Worm (Caenorhabditis elegans) whole organism, L4 larva: ENCODE measurements around the gene sdz-37.

Source experiments
- F26F4.8 ChIP-seq: fragments of 200-800 bp; sonication (Bioruptor generic); conservative IDR thresholded peaks from 2 replicates; pipeline ENCODE4 v1.3.6; 2022; ENCODE audit warnings: missing genetic modification characterization, missing compliant biosample characterization
- F37D6.2 ChIP-seq: sonication (generic microtip); optimal IDR thresholded peaks from 2 replicates; lab custom pipeline; 2016; ENCODE audit warnings: mild to moderate bottlenecking, missing genetic modification characterization, missing compliant biosample characterization
- R02D3.7 ChIP-seq: fragments of 150-350 bp; sonication (generic microtip); optimal IDR thresholded peaks from 3 replicates; lab custom pipeline; 2014; ENCODE audit warnings: missing biosample characterization, missing genetic modification characterization
- T20F7.1 ChIP-seq: fragments of 200-800 bp; sonication (Bioruptor generic); optimal IDR thresholded peaks from 2 replicates; lab custom pipeline; 2018; ENCODE audit warnings: mild to moderate bottlenecking, missing genetic modification characterization, missing compliant biosample characterization
- Y105C5A.15 ChIP-seq: fragments of 200-800 bp; sonication (Bioruptor generic); IDR thresholded peaks from 2 replicates; pipeline ENCODE4 v1.3.6; 2022; ENCODE audit warnings: missing genetic modification characterization, missing compliant biosample characterization
- aha-1 ChIP-seq: fragments of 150-350 bp; peaks from one replicate; lab custom pipeline; 2014; ENCODE audit warnings: missing biosample characterization, missing genetic modification characterization
- ama-1 ChIP-seq: fragments of 150-350 bp; optimal IDR thresholded peaks from 2 replicates; lab custom pipeline; 2014; ENCODE audit warnings: inconsistent platforms, mixed read lengths
- arid-1 ChIP-seq: fragments of 200-800 bp; sonication (Bioruptor generic); conservative IDR thresholded peaks from 2 replicates; pipeline ENCODE4 v1.3.6; 2022; ENCODE audit warnings: missing genetic modification reagents, missing genetic modification characterization, missing compliant biosample characterization
- ceh-28 ChIP-seq: fragments of 150-350 bp; optimal IDR thresholded peaks from 2 replicates; lab custom pipeline; 2014; ENCODE audit warnings: missing biosample characterization, missing genetic modification reagents, missing genetic modification characterization
- ceh-44 ChIP-seq: fragments of 200-800 bp; sonication (Bioruptor generic); IDR thresholded peaks from 2 replicates; pipeline ENCODE4 v1.3.6; 2022; ENCODE audit warnings: missing genetic modification reagents, missing genetic modification characterization, missing compliant biosample characterization
- daf-12 ChIP-seq: fragments of 150-350 bp; optimal IDR thresholded peaks from 2 replicates; lab custom pipeline; 2014; ENCODE audit warnings: missing biosample characterization, missing genetic modification reagents, missing genetic modification characterization
- daf-8 ChIP-seq: fragments of 200-800 bp; sonication (Bioruptor generic); IDR thresholded peaks from 2 replicates; pipeline ENCODE4 v1.3.6; 2022; ENCODE audit warnings: missing genetic modification characterization, missing compliant biosample characterization
- dmd-6 ChIP-seq: fragments of 200-800 bp; sonication (Bioruptor generic); IDR thresholded peaks from 2 replicates; pipeline ENCODE4 v1.3.6; 2022; ENCODE audit warnings: missing genetic modification reagents, missing genetic modification characterization, missing compliant biosample characterization
- dpl-1 ChIP-seq: fragments of 150-350 bp; optimal IDR thresholded peaks from 2 replicates; lab custom pipeline; 2014; ENCODE audit warnings: missing biosample characterization, missing genetic modification reagents, missing genetic modification characterization
- duxl-1 ChIP-seq: sonication (generic microtip); optimal IDR thresholded peaks from 2 replicates; lab custom pipeline; 2016; ENCODE audit warnings: mild to moderate bottlenecking, missing genetic modification characterization, moderate library complexity, missing compliant biosample characterization; ENCODE audit not compliant: poor library complexity
- egl-27 ChIP-seq: sonication (generic microtip); optimal IDR thresholded peaks from 3 replicates; lab custom pipeline; 2017; ENCODE audit warnings: missing biosample characterization, missing genetic modification reagents, missing genetic modification characterization
- egl-43 ChIP-seq: fragments of 200-800 bp; sonication (Bioruptor generic); IDR thresholded peaks from 2 replicates; pipeline ENCODE4 v1.3.6; 2022; ENCODE audit warnings: missing genetic modification reagents, missing genetic modification characterization, missing compliant biosample characterization
- fkh-10 ChIP-seq: fragments of 150-350 bp; optimal IDR thresholded peaks from 2 replicates; lab custom pipeline; 2014; ENCODE audit warnings: missing biosample characterization, missing genetic modification reagents, missing genetic modification characterization
- fos-1 ChIP-seq: fragments of 150-350 bp; optimal IDR thresholded peaks from 2 replicates; lab custom pipeline; 2014; ENCODE audit warnings: missing biosample characterization, missing genetic modification characterization
- hif-1 ChIP-seq, 2 experiments: sonication (generic microtip); optimal IDR thresholded peaks; 2 replicates each; lab custom pipeline; 2016 to 2017; ENCODE audit warnings: missing compliant biosample characterization in 2 of 2, missing genetic modification characterization in 2 of 2, missing genetic modification reagents in 2 of 2, missing genotype in 2 of 2, mild to moderate bottlenecking in 1 of 2
- hlh-11 ChIP-seq: fragments of 200-800 bp; sonication (Bioruptor generic); optimal IDR thresholded peaks from 2 replicates; lab custom pipeline; 2018; ENCODE audit warnings: mild to moderate bottlenecking, missing genetic modification characterization, missing compliant biosample characterization
- hlh-30 ChIP-seq: sonication (generic microtip); optimal IDR thresholded peaks from 2 replicates; lab custom pipeline; 2017; ENCODE audit warnings: antibody characterized with exemption, mild to moderate bottlenecking, missing genetic modification characterization, missing compliant biosample characterization; ENCODE audit not compliant: insufficient read depth
- hmg-1.1 ChIP-seq: fragments of 200-800 bp; sonication (Bioruptor generic); IDR thresholded peaks from 2 replicates; pipeline ENCODE4 v1.3.6; 2022; ENCODE audit warnings: missing genetic modification reagents, missing genetic modification characterization, missing compliant biosample characterization
- lin-1 ChIP-seq: fragments of 200-800 bp; sonication (Bioruptor generic); IDR thresholded peaks from 2 replicates; pipeline ENCODE4 v1.3.6; 2022; ENCODE audit warnings: missing genetic modification reagents, missing genetic modification characterization, missing compliant biosample characterization
- lin-39 ChIP-seq: fragments of 150-350 bp; optimal IDR thresholded peaks from 2 replicates; lab custom pipeline; 2014; ENCODE audit warnings: missing biosample characterization, missing genetic modification reagents, missing genetic modification characterization
- lir-3 ChIP-seq: sonication (generic microtip); optimal IDR thresholded peaks from 2 replicates; lab custom pipeline; 2016; ENCODE audit warnings: mild to moderate bottlenecking, missing genetic modification characterization, missing compliant biosample characterization
- lsy-2 ChIP-seq, 2 experiments: fragments of 150-350 bp in 1 of 2; sonication (generic microtip) in 1 of 2; optimal IDR thresholded peaks; 2 replicates each; lab custom pipeline; 2014 to 2017; ENCODE audit warnings: missing biosample characterization in 2 of 2, missing genetic modification characterization in 2 of 2
- mdl-1 ChIP-seq, 2 experiments: fragments of 150-350 bp in 1 of 2; sonication (generic microtip) in 1 of 2; optimal IDR thresholded peaks; 2 replicates each; lab custom pipeline; 2014 to 2017; ENCODE audit warnings: missing biosample characterization in 2 of 2, missing genetic modification characterization in 2 of 2
- mdt-29 ChIP-seq: fragments of 200-800 bp; sonication (Bioruptor generic); IDR thresholded peaks from 2 replicates; pipeline ENCODE4 v1.3.6; 2022; ENCODE audit warnings: missing genetic modification reagents, missing genetic modification characterization, missing compliant biosample characterization
- mes-2 ChIP-seq: sonication (generic microtip); optimal IDR thresholded peaks from 2 replicates; lab custom pipeline; 2016; ENCODE audit warnings: missing genotype, mild to moderate bottlenecking, missing genetic modification characterization, missing compliant biosample characterization; ENCODE audit not compliant: poor library complexity, severe bottlenecking
- mxl-2 ChIP-seq: fragments of 200-800 bp; sonication (Bioruptor generic); conservative IDR thresholded peaks from 2 replicates; pipeline ENCODE4 v1.3.6; 2022; ENCODE audit warnings: missing genetic modification reagents, missing genetic modification characterization, missing compliant biosample characterization
- mxl-3 ChIP-seq: fragments of 200-800 bp; sonication (Bioruptor generic); optimal IDR thresholded peaks from 2 replicates; lab custom pipeline; 2018; ENCODE audit warnings: mild to moderate bottlenecking, missing genetic modification characterization, missing compliant biosample characterization
- nhr-102 ChIP-seq: sonication (generic microtip); optimal IDR thresholded peaks from 2 replicates; lab custom pipeline; 2016; ENCODE audit warnings: mild to moderate bottlenecking, missing genetic modification characterization, moderate library complexity, missing compliant biosample characterization
- nhr-11 ChIP-seq: fragments of 150-350 bp; optimal IDR thresholded peaks from 2 replicates; lab custom pipeline; 2014; ENCODE audit warnings: missing biosample characterization, missing genetic modification characterization
- nhr-25 ChIP-seq: sonication (generic microtip); optimal IDR thresholded peaks from 2 replicates; lab custom pipeline; 2017; ENCODE audit warnings: missing genetic modification characterization, mild to moderate bottlenecking, missing compliant biosample characterization, antibody characterized with exemption, moderate library complexity, borderline replicate concordance; ENCODE audit not compliant: insufficient read depth
- nhr-41 ChIP-seq: fragments of 200-800 bp; sonication (Bioruptor generic); IDR thresholded peaks from 2 replicates; pipeline ENCODE4 v1.3.6; 2022; ENCODE audit warnings: missing genetic modification reagents, missing genetic modification characterization, missing compliant biosample characterization
- nhr-42 ChIP-seq: fragments of 200-800 bp; sonication (Bioruptor generic); IDR thresholded peaks from 2 replicates; pipeline ENCODE4 v1.3.6; 2022; ENCODE audit warnings: missing genetic modification characterization, missing compliant biosample characterization
- nhr-77 ChIP-seq: fragments of 150-350 bp; optimal IDR thresholded peaks from 2 replicates; lab custom pipeline; 2014; ENCODE audit warnings: missing biosample characterization, missing genetic modification characterization
- set-16 ChIP-seq: fragments of 200-800 bp; sonication (Bioruptor generic); IDR thresholded peaks from 2 replicates; pipeline ENCODE4 v1.3.6; 2022; ENCODE audit warnings: missing genetic modification reagents, missing genetic modification characterization, missing compliant biosample characterization
- snpc-4 ChIP-seq: fragments of 150-350 bp; optimal IDR thresholded peaks from 2 replicates; lab custom pipeline; 2014; ENCODE audit warnings: missing biosample characterization, missing genetic modification characterization
- unc-130 ChIP-seq: sonication (generic microtip); optimal IDR thresholded peaks from 2 replicates; lab custom pipeline; 2016; ENCODE audit warnings: missing genetic modification reagents, missing genetic modification characterization, missing compliant biosample characterization
- unc-62 ChIP-seq, 3 experiments: fragments of 150-350 bp in 1 of 3; sonication (generic microtip); optimal IDR thresholded peaks in 2 of 3; peaks in 1 of 3; 1 replicate in 1 of 3; 2 replicates in 2 of 3; lab custom pipeline; 2014 to 2017; ENCODE audit warnings: missing biosample characterization in 3 of 3, missing genetic modification characterization in 3 of 3, missing genetic modification reagents in 3 of 3, missing genotype in 1 of 3
- vab-7 ChIP-seq: fragments of 200-800 bp; sonication (Bioruptor generic); IDR thresholded peaks from 2 replicates; pipeline ENCODE4 v1.3.6; 2022; ENCODE audit warnings: missing genetic modification reagents, missing genetic modification characterization, missing compliant biosample characterization
- zag-1 ChIP-seq: fragments of 150-350 bp; optimal IDR thresholded peaks from 2 replicates; lab custom pipeline; 2014; ENCODE audit warnings: missing biosample characterization, missing genetic modification characterization
- zfp-2 ChIP-seq: sonication (generic microtip); optimal IDR thresholded peaks from 2 replicates; lab custom pipeline; 2016; ENCODE audit warnings: mild to moderate bottlenecking, missing genetic modification characterization, missing compliant biosample characterization
- ztf-7 ChIP-seq: fragments of 150-350 bp; optimal IDR thresholded peaks from 2 replicates; lab custom pipeline; 2014; ENCODE audit warnings: missing biosample characterization, missing genetic modification characterization

The sdz-37 gene

DNA sequence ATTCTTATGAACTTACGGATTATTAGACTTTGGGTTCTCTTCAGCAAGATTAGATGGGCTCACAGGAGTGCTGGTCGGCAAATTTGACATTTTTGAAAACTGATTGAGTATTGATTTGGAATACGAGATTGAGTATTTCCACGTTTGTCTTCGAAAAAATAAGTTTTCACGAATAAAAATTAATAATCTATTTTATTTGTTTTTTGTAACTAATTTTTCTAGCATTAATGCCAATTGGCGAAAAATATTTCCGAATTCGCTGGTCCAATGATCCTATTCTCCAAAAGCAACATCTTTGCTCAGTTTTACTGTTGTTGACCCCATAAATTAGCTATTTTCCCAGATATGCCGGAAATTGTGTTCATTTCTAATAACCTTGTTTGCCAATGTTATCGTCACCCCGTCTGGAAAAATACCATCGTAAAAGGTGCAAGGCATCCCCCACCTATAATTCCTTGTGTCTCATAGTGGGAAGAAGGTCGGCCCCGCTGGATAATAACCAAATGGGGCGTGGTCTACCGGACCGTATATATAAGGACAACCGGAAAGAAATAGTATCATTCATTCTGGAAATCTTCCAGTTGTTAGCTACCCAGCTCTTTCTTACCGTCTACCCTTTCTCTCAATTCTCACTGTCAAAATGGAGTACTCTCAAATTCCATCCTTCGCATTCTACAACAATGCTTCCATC lies at the start of gene sdz-37, which contains the start of gene ZK673.6:
Gene sdz-37 (plus strand): TSS at position 641 of the 691 bp plus-strand sequence.
Gene ZK673.6 (minus strand): TSS at position 101 of the 691 bp plus-strand sequence.
- no peak for TF ChIP-seq dmd-6 (GFP tag; lab: Robert Waterston, UW)
- TF ChIP-seq nhr-77 (tag; lab: Kevin White, UChicago): no peak
- no peak for TF ChIP-seq egl-27 (tag; lab: Kevin White, UChicago)
- TF ChIP-seq fos-1: no peak
- no peak for TF ChIP-seq fkh-10 (GFP tag; lab: Kevin White, UChicago)
- TF ChIP-seq nhr-42: no peak
- no peak for TF ChIP-seq nhr-11
- no peak for TF ChIP-seq hlh-11 (tag; lab: Kevin White, UChicago)
- TF ChIP-seq Y105C5A.15 (GFP tag; lab: Robert Waterston, UW): no peak
- no peak for TF ChIP-seq T20F7.1 (GFP tag; lab: Kevin White, UChicago)
- TF ChIP-seq mdl-1 (tag; optimal IDR thresholded peaks at IDR 0.05; lab: Kevin White, UChicago): no peak
- TF ChIP-seq vab-7 (GFP tag; lab: Robert Waterston, UW): no peak
- TF ChIP-seq ceh-44 (GFP tag; lab: Robert Waterston, UW): no peak
- TF ChIP-seq set-16 (GFP tag; lab: Robert Waterston, UW): no peak
- no peak for TF ChIP-seq lsy-2 (tag; optimal IDR thresholded peaks at IDR 0.05; lab: Kevin White, UChicago)
- TF ChIP-seq, all 104 proteins: peak for 0

DNA sequence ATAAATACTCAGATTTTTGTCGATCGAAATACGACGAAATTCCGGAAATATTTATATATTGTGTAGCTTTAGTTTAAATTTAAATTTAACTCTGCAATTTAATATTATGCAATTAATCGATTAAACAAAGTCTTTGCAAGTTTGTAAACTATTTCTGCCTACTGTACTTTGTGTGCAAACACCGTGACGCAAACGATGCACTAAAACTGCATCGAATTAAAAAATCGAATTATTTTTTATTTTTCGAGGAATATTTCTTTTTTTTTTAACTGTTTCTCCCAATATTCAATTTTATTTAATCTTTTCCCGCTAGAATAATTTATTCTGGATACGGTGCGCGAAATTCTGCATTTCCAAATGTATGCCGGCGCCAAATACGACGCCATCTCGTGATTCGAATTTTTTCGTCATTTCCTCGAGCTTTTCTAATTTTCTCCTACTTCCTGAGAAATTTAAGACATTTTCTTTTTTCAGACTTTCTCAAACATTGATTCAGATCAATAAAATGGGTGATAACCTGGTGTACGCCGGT lies 48.3 kb upstream of the sdz-37 start, which contains the start of gene eif-2A:
Gene eif-2A (plus strand): TSS at position 469 of the 532 bp plus-strand sequence.
- TF ChIP-seq duxl-1 (tag; lab: Kevin White, UChicago) (no peak), fos-1 (no peak), hif-1 (tag; optimal IDR thresholded peaks at IDR 0.05; lab: Kevin White, UChicago) (no peak), mdt-29 (GFP tag; lab: Robert Waterston, UW) (no peak), lin-39 (no peak), mes-2 (tag; lab: Kevin White, UChicago) (no peak), aha-1 (no peak), mdl-1 (tag; optimal IDR thresholded peaks at IDR 0.05; lab: Kevin White, UChicago) (no peak), dmd-6 (GFP tag; lab: Robert Waterston, UW) (no peak), hmg-1.1 (GFP tag; lab: Robert Waterston, UW) (no peak), ceh-28 (tag; lab: Kevin White, UChicago) (no peak), egl-43 (GFP tag; lab: Robert Waterston, UW) (no peak), R02D3.7 (tag; lab: Kevin White, UChicago) (no peak), hlh-30 (tag; lab: Kevin White, UChicago) (peak; percentile 80), F37D6.2 (tag; lab: Kevin White, UChicago) (no peak), lin-1 (GFP tag; lab: Robert Waterston, UW) (no peak), daf-12 (tag; lab: Kevin White, UChicago) (no peak), nhr-102 (no peak), F26F4.8 (GFP tag; lab: Robert Waterston, UW) (no peak), unc-62 (GFP tag; optimal IDR thresholded peaks at IDR 0.05 in 1 of 2; lab: Kevin White, UChicago) (peak in 1 of 2 experiments; percentile 12), unc-62 (tag; optimal IDR thresholded peaks at IDR 0.05; lab: Kevin White, UChicago) (no peak), zag-1 (tag; lab: Kevin White, UChicago) (no peak), ama-1 (lab: Kevin White, UChicago) (no peak), dpl-1 (GFP tag; lab: Kevin White, UChicago) (peak; percentile 32), set-16 (GFP tag; lab: Robert Waterston, UW) (no peak), lir-3 (tag; lab: Kevin White, UChicago) (no peak), nhr-41 (GFP tag; lab: Robert Waterston, UW) (no peak), unc-130 (GFP tag; lab: Kevin White, UChicago) (peak; percentile 0), ztf-7 (tag; lab: Kevin White, UChicago) (no peak), zfp-2 (tag; lab: Kevin White, UChicago) (no peak), nhr-42 (no peak), mxl-2 (GFP tag; lab: Robert Waterston, UW) (no peak), nhr-25 (no peak), lsy-2 (tag; optimal IDR thresholded peaks at IDR 0.05; lab: Kevin White, UChicago) (peak in 1 of 2 experiments; percentile 93), daf-8 (no peak), Y105C5A.15 (GFP tag; lab: Robert Waterston, UW) (no peak), snpc-4 (tag; lab: Kevin White, UChicago) (no peak), mxl-3 (GFP tag; lab: Kevin White, UChicago) (no peak), arid-1 (no peak)
